Worm (Caenorhabditis elegans) whole organism, L2 larva: ENCODE results near the gene Y62H9A.5.

Experiments
- nhr-12 ChIP-seq: fragments of 150-350 bp; optimal IDR thresholded peaks from 2 replicates; lab custom pipeline; 2014; ENCODE audit warnings: missing biosample characterization, missing genetic modification characterization
- nhr-21 ChIP-seq: fragments of 150-350 bp; optimal IDR thresholded peaks from 2 replicates; lab custom pipeline; 2014; ENCODE audit warnings: missing biosample characterization, missing genetic modification characterization
- nhr-25 ChIP-seq: fragments of 150-350 bp; sonication (generic microtip); optimal IDR thresholded peaks from 3 replicates; lab custom pipeline; 2014; ENCODE audit warnings: missing biosample characterization, missing genetic modification characterization
- snpc-4 ChIP-seq: fragments of 150-350 bp; optimal IDR thresholded peaks from 2 replicates; lab custom pipeline; 2014; ENCODE audit warnings: missing biosample characterization, missing genetic modification characterization
- unc-62 ChIP-seq: fragments of 150-350 bp; optimal IDR thresholded peaks from 2 replicates; lab custom pipeline; 2014; ENCODE audit warnings: missing biosample characterization, missing genetic modification reagents, missing genetic modification characterization

DNA sequence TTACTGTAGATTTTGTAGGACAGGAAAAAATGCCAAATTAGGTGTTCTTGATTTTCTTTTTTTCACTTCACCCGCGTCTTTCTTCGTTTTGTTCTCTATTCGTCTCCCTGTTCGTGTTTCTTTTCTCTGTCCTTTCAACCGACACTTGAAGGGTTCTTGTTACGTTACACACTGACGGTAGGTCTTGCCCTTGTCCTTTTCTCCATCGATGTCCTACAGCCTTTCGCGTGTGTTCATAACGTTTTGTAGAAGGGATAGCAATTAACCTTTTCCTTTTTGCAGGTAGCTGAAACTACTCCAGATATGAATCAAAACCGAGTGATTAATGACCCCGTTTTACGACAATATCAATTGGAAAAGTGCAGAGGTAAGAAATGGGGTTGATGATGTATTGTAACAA is 41.5 kb upstream of the Y62H9A.5 start, which contains the start of gene F55G7.1:
- TF ChIP-seq unc-62 (no peak), snpc-4 (tag; lab: Kevin White, UChicago) (peak; percentile 52), nhr-25 (tag; lab: Kevin White, UChicago) (no peak), nhr-21 (peak; percentile 76), nhr-12 (no peak)
